Worm (Caenorhabditis elegans): Measurements from ENCODE around the gene F26G1.1.

Gene F26G1.1

ce11 chrII:4791272-4791671 is at the start of gene F26G1.1:
F26G1.1 (plus strand) TSS chrII:4791618.
- TF ChIP-seq Y116A8C.19 (tag; optimal IDR thresholded peaks at IDR 0.05; ENCODE audit: borderline replicate concordance), result peak; percentile 64
- peak; percentile 29 to 53 (median 49) for TF ChIP-seq ceh-82 (tag; optimal IDR thresholded peaks at IDR 0.05)
- TF ChIP-seq egl-27 (tag; optimal IDR thresholded peaks at IDR 0.05), result no peak
- TF ChIP-seq snu-23 (GFP tag; optimal IDR thresholded peaks at IDR 0.05), result peak; percentile 66
- TF ChIP-seq xbp-1 (tag; optimal IDR thresholded peaks at IDR 0.05), result peak; percentile 78
- TF ChIP-seq nhr-84 (tag; optimal IDR thresholded peaks at IDR 0.05), result no peak
- peak; percentile 12 for TF ChIP-seq C16A3.4 (tag; optimal IDR thresholded peaks at IDR 0.05)
- peak; percentile 37 for TF ChIP-seq C34B4.2 (tag; optimal IDR thresholded peaks at IDR 0.05)
- TF ChIP-seq mab-9 (GFP tag; IDR thresholded peaks at IDR 0.05), result peak; percentile 76
- TF ChIP-seq elt-3 (tag; optimal IDR thresholded peaks at IDR 0.05), result no peak
- TF ChIP-seq skn-1 (tag; optimal IDR thresholded peaks at IDR 0.05), result peak; percentile 71
- peak; percentile 61 for TF ChIP-seq sup-37 (GFP tag; optimal IDR thresholded peaks at IDR 0.05)
- TF ChIP-seq swsn-7 (tag; optimal IDR thresholded peaks at IDR 0.05), result peak; percentile 78
- peak; percentile 46 for TF ChIP-seq blmp-1 (tag; optimal IDR thresholded peaks at IDR 0.05)
- no peak for TF ChIP-seq ceh-63 (GFP tag; optimal IDR thresholded peaks at IDR 0.05)
- TF ChIP-seq lin-35 (GFP tag; optimal IDR thresholded peaks at IDR 0.05), result peak; percentile 90 to 95
- peak; percentile 90 for TF ChIP-seq nhr-85 (tag)
- TF ChIP-seq lir-3 (tag; optimal IDR thresholded peaks at IDR 0.05; ENCODE audit: poor library complexity), result peak; percentile 95
- TF ChIP-seq ceh-90 (tag; optimal IDR thresholded peaks at IDR 0.05), result peak; percentile 98
- TF ChIP-seq lin-39 (tag; optimal IDR thresholded peaks at IDR 0.05), result peak; percentile 47
- TF ChIP-seq pax-3 (tag; optimal IDR thresholded peaks at IDR 0.05), result peak; percentile 90
- peak; percentile 18 for TF ChIP-seq fos-1 (tag; optimal IDR thresholded peaks at IDR 0.05)
- no peak for TF ChIP-seq mef-2 (tag; optimal IDR thresholded peaks at IDR 0.05)
- TF ChIP-seq tlp-1 (tag; optimal IDR thresholded peaks at IDR 0.05), result no peak
- TF ChIP-seq tbx-2 (tag; optimal IDR thresholded peaks at IDR 0.05), result peak; percentile 89
- TF ChIP-seq hlh-17 (GFP tag; optimal IDR thresholded peaks at IDR 0.05; ENCODE audit: borderline replicate concordance), result no peak
- TF ChIP-seq sox-4 (tag; optimal IDR thresholded peaks at IDR 0.05), result peak; percentile 84
- peak; percentile 92 for TF ChIP-seq egl-13 (tag; optimal IDR thresholded peaks at IDR 0.05)
- peak in 1 of 2 experiments; percentile 50 for TF ChIP-seq mdl-1 (tag; optimal IDR thresholded peaks at IDR 0.05)
- TF ChIP-seq nhr-90 (tag; optimal IDR thresholded peaks at IDR 0.05; ENCODE audit: poor library complexity), result peak; percentile 93
- peak; percentile 54 for TF ChIP-seq unc-130 (tag; optimal IDR thresholded peaks at IDR 0.05)
- TF ChIP-seq nhr-237 (tag; optimal IDR thresholded peaks at IDR 0.05), result no peak
- peak; percentile 65 for TF ChIP-seq lin-14 (GFP tag; optimal IDR thresholded peaks at IDR 0.05)
- TF ChIP-seq lin-13 (GFP tag; optimal IDR thresholded peaks at IDR 0.05), result peak; percentile 2
- peak; percentile 84 to 93 (median 92) for TF ChIP-seq dpl-1 (GFP tag; optimal IDR thresholded peaks at IDR 0.05)
- no peak for TF ChIP-seq sptf-1 (tag; optimal IDR thresholded peaks at IDR 0.05)
- TF ChIP-seq grh-1 (GFP tag; IDR thresholded peaks at IDR 0.05), result peak; percentile 79
- peak; percentile 64 for TF ChIP-seq fkh-8 (tag; optimal IDR thresholded peaks at IDR 0.05)
- TF ChIP-seq efl-1 (optimal IDR thresholded peaks at IDR 0.05), result peak; percentile 59 to 92
- peak; percentile 93 to 99 for TF ChIP-seq efl-1 (GFP tag; optimal IDR thresholded peaks at IDR 0.05 in 1 of 2)
- TF ChIP-seq ceh-8 (GFP tag; optimal IDR thresholded peaks at IDR 0.05), result peak; percentile 42
- TF ChIP-seq ztf-11 (tag; optimal IDR thresholded peaks at IDR 0.05), result peak in 1 of 2 experiments; percentile 94
- TF ChIP-seq C04F5.9 (tag; optimal IDR thresholded peaks at IDR 0.05), result peak; percentile 74
- TF ChIP-seq rnt-1 (tag; optimal IDR thresholded peaks at IDR 0.05), result peak; percentile 98
- peak; percentile 80 for TF ChIP-seq nhr-19 (GFP tag; conservative IDR thresholded peaks at IDR 0.05)
- peak; percentile 35; the same call in 1 of the 2 replicates for TF ChIP-seq ceh-88 (GFP tag; IDR thresholded peaks at IDR 0.05)
- peak; percentile 69 for TF ChIP-seq unc-86 (tag; optimal IDR thresholded peaks at IDR 0.05)
- TF ChIP-seq fkh-4 (tag; optimal IDR thresholded peaks at IDR 0.05; ENCODE audit: borderline replicate concordance), result peak; percentile 94
- TF ChIP-seq ztf-4 (tag; optimal IDR thresholded peaks at IDR 0.05), result no peak
- TF ChIP-seq isw-1 (GFP tag; IDR thresholded peaks at IDR 0.05), result peak; percentile 72
- peak; percentile 96 for TF ChIP-seq irx-1 (tag; optimal IDR thresholded peaks at IDR 0.05)
- peak; percentile 92 for TF ChIP-seq elt-2 (tag; optimal IDR thresholded peaks at IDR 0.05)

Measured in whole organism, L1 larva.